Fruit fly (Drosophila melanogaster) whole organism, prepupa: ENCODE results near the gene CG11672.

Source experiments
- CG10631 ChIP-seq: fragments of 200-800 bp; sonication (Bioruptor generic); optimal IDR thresholded peaks from 2 replicates; lab custom pipeline; 2016; ENCODE audit warnings: missing biosample characterization, missing genetic modification characterization
- CG10669 ChIP-seq: fragments of 200-800 bp; sonication (Bioruptor generic); optimal IDR thresholded peaks from 3 replicates; lab custom pipeline; 2018; ENCODE audit warnings: missing biosample characterization, mild to moderate bottlenecking, missing genetic modification characterization, moderate library complexity
- CG11294 ChIP-seq: fragments of 200-800 bp; sonication (Bioruptor generic); IDR thresholded peaks from 2 replicates; pipeline ENCODE4 v1.3.6; 2022; ENCODE audit warnings: missing biosample characterization, missing genetic modification characterization
- CG11762 ChIP-seq: fragments of 200-800 bp; sonication (Bioruptor generic); optimal IDR thresholded peaks from 3 replicates; lab custom pipeline; 2016; ENCODE audit warnings: missing biosample characterization, missing genetic modification characterization; ENCODE audit not compliant: insufficient read depth
- CG15336 ChIP-seq: fragments of 200-800 bp; sonication (Bioruptor generic); IDR thresholded peaks from 2 replicates; pipeline ENCODE4 v1.3.6; 2022; ENCODE audit warnings: missing biosample characterization, missing genetic modification characterization
- CG16779 ChIP-seq: fragments of 200-800 bp; sonication (Bioruptor generic); optimal IDR thresholded peaks from 3 replicates; lab custom pipeline; 2017; ENCODE audit warnings: missing biosample characterization, mild to moderate bottlenecking, missing genetic modification characterization
- CG32006 ChIP-seq: fragments of 200-800 bp; sonication (Bioruptor generic); optimal IDR thresholded peaks from 3 replicates; lab custom pipeline; 2017; ENCODE audit warnings: missing biosample characterization, mild to moderate bottlenecking, missing genetic modification characterization
- CG34406 ChIP-seq: fragments of 200-800 bp; sonication (Bioruptor generic); optimal IDR thresholded peaks from 3 replicates; lab custom pipeline; 2016; ENCODE audit warnings: missing biosample characterization, missing genetic modification characterization
- CG3919 ChIP-seq: fragments of 200-800 bp; sonication (Bioruptor generic); optimal IDR thresholded peaks from 3 replicates; lab custom pipeline; 2016; ENCODE audit warnings: missing biosample characterization, missing genetic modification characterization
- CG4318 ChIP-seq: fragments of 200-800 bp; sonication (Bioruptor generic); optimal IDR thresholded peaks from 3 replicates; lab custom pipeline; 2017; ENCODE audit warnings: missing biosample characterization, mild to moderate bottlenecking, missing genetic modification characterization
- CG6854 ChIP-seq: fragments of 200-800 bp; sonication (Bioruptor generic); optimal IDR thresholded peaks from 2 replicates; lab custom pipeline; 2017; ENCODE audit warnings: missing biosample characterization, mild to moderate bottlenecking, missing genetic modification characterization
- Eip75B ChIP-seq: fragments of 200-800 bp; sonication (Bioruptor generic); optimal IDR thresholded peaks from 3 replicates; lab custom pipeline; 2016; ENCODE audit warnings: missing biosample characterization, missing genetic modification characterization
- Eip78C ChIP-seq: fragments of 200-800 bp; sonication (Bioruptor generic); peaks from one replicate; lab custom pipeline; 2016; ENCODE audit warnings: missing biosample characterization, missing genetic modification characterization
- Eip93F ChIP-seq: fragments of 200-800 bp; sonication (Bioruptor generic); optimal IDR thresholded peaks from 2 replicates; lab custom pipeline; 2016; ENCODE audit warnings: missing biosample characterization, mild to moderate bottlenecking, missing genetic modification characterization
- Ets21C ChIP-seq: fragments of 200-800 bp; sonication (Bioruptor generic); optimal IDR thresholded peaks from 3 replicates; lab custom pipeline; 2016; ENCODE audit warnings: missing biosample characterization, missing genetic modification characterization
- Ets96B ChIP-seq: fragments of 200-800 bp; optimal IDR thresholded peaks from 2 replicates; lab custom pipeline; 2019; ENCODE audit warnings: missing biosample characterization, mild to moderate bottlenecking, missing genetic modification characterization, moderate library complexity
- Gug ChIP-seq: fragments of 200-800 bp; sonication (Bioruptor generic); IDR thresholded peaks from 2 replicates; pipeline ENCODE4 v1.3.6; 2022; ENCODE audit warnings: missing biosample characterization, missing genetic modification characterization
- Hr39 ChIP-seq: fragments of 200-800 bp; sonication (Bioruptor generic); optimal IDR thresholded peaks from 2 replicates; lab custom pipeline; 2016; ENCODE audit warnings: missing biosample characterization, missing genetic modification characterization
- Lpt ChIP-seq: fragments of 200-800 bp; sonication (Bioruptor generic); optimal IDR thresholded peaks from 3 replicates; lab custom pipeline; 2016; ENCODE audit warnings: missing biosample characterization, missing genetic modification characterization
- Met ChIP-seq: fragments of 200-800 bp; sonication (Bioruptor generic); optimal IDR thresholded peaks from 3 replicates; lab custom pipeline; 2016; ENCODE audit warnings: missing biosample characterization, missing genetic modification characterization
- OdsH ChIP-seq: fragments of 200-800 bp; sonication (Bioruptor generic); optimal IDR thresholded peaks from 3 replicates; lab custom pipeline; 2016; ENCODE audit warnings: missing biosample characterization, missing genetic modification characterization
- Smox ChIP-seq: fragments of 200-800 bp; sonication (Bioruptor generic); optimal IDR thresholded peaks from 3 replicates; lab custom pipeline; 2016; ENCODE audit warnings: missing biosample characterization, missing genetic modification characterization
- Sox102F ChIP-seq: fragments of 200-800 bp; sonication (Bioruptor generic); optimal IDR thresholded peaks from 2 replicates; lab custom pipeline; 2016; ENCODE audit warnings: missing biosample characterization, mild to moderate bottlenecking, missing genetic modification characterization
- Sox15 ChIP-seq: fragments of 200-800 bp; sonication (Bioruptor generic); optimal IDR thresholded peaks from 3 replicates; lab custom pipeline; 2016; ENCODE audit warnings: missing biosample characterization, missing genetic modification characterization
- achi ChIP-seq: fragments of 200-800 bp; sonication (Bioruptor generic); optimal IDR thresholded peaks from 3 replicates; lab custom pipeline; 2016; ENCODE audit warnings: missing biosample characterization, missing genetic modification characterization
- acj6 ChIP-seq: fragments of 200-800 bp; sonication (Bioruptor generic); optimal IDR thresholded peaks from 3 replicates; lab custom pipeline; 2016; ENCODE audit warnings: missing biosample characterization, missing genetic modification characterization
- cyc ChIP-seq: fragments of 200-800 bp; sonication (Bioruptor generic); optimal IDR thresholded peaks from 3 replicates; lab custom pipeline; 2016; ENCODE audit warnings: missing biosample characterization, missing genetic modification characterization
- dac ChIP-seq: fragments of 200-800 bp; sonication (Bioruptor generic); optimal IDR thresholded peaks from 2 replicates; lab custom pipeline; 2017; ENCODE audit warnings: missing biosample characterization, mild to moderate bottlenecking, missing genetic modification characterization
- dsx ChIP-seq: fragments of 200-800 bp; optimal IDR thresholded peaks from 3 replicates; lab custom pipeline; 2019; ENCODE audit warnings: missing biosample characterization, mild to moderate bottlenecking, missing genetic modification characterization, moderate library complexity; ENCODE audit not compliant: poor library complexity, severe bottlenecking
- esn ChIP-seq: fragments of 200-800 bp; sonication (Bioruptor generic); optimal IDR thresholded peaks from 2 replicates; lab custom pipeline; 2016; ENCODE audit warnings: missing biosample characterization, mild to moderate bottlenecking, missing genetic modification characterization, moderate library complexity
- fd59A ChIP-seq: fragments of 200-800 bp; sonication (Bioruptor generic); optimal IDR thresholded peaks from 2 replicates; lab custom pipeline; 2017; ENCODE audit warnings: missing biosample characterization, mild to moderate bottlenecking, missing genetic modification characterization, missing genetic modification reagents
- lz ChIP-seq: fragments of 200-800 bp; sonication (Bioruptor generic); optimal IDR thresholded peaks from 3 replicates; lab custom pipeline; 2016; ENCODE audit warnings: missing biosample characterization, missing genetic modification characterization
- pdm3 ChIP-seq: fragments of 200-800 bp; sonication (Bioruptor generic); optimal IDR thresholded peaks from 3 replicates; lab custom pipeline; 2016; ENCODE audit warnings: missing biosample characterization, missing genetic modification characterization
- salr ChIP-seq, 2 experiments: fragments of 200-800 bp; sonication (Bioruptor generic); optimal IDR thresholded peaks; 3 replicates each; lab custom pipeline; 2016 to 2018; ENCODE audit warnings: missing biosample characterization in 2 of 2, missing genetic modification characterization in 2 of 2, mild to moderate bottlenecking in 1 of 2
- spab ChIP-seq: fragments of 200-800 bp; sonication (Bioruptor generic); optimal IDR thresholded peaks from 2 replicates; lab custom pipeline; 2017; ENCODE audit warnings: missing biosample characterization, mild to moderate bottlenecking, missing genetic modification characterization, missing genetic modification reagents
- ss ChIP-seq, 2 experiments: fragments of 200-800 bp; sonication (Bioruptor generic); optimal IDR thresholded peaks; 2 replicates in 1 of 2; 3 replicates in 1 of 2; lab custom pipeline; 2017 to 2018; ENCODE audit warnings: mild to moderate bottlenecking in 2 of 2, missing biosample characterization in 2 of 2, missing genetic modification characterization in 2 of 2, moderate library complexity in 1 of 2
- svp ChIP-seq: fragments of 200-800 bp; sonication (Bioruptor generic); peaks from one replicate; lab custom pipeline; 2016; ENCODE audit warnings: missing biosample characterization, missing genetic modification characterization
- vri ChIP-seq: fragments of 200-800 bp; sonication (Bioruptor generic); optimal IDR thresholded peaks from 3 replicates; lab custom pipeline; 2016; ENCODE audit warnings: missing biosample characterization, mild to moderate bottlenecking, missing genetic modification characterization

CG11672 gene

dm6 chr3R:8333768-8334470, 43.5 kb upstream of the CG11672 start, which contains the start of gene Poxm (continued):
- TF ChIP-seq fd59A (GFP tag; lab: Kevin White, UChicago) = peak; percentile 96
- TF ChIP-seq lz (GFP tag; lab: Kevin White, UChicago) = peak; percentile 95
- TF ChIP-seq CG10631 (GFP tag; lab: Kevin White, UChicago) = peak; percentile 97
- TF ChIP-seq Lpt (GFP tag; lab: Kevin White, UChicago) = peak; percentile 96
- peak; percentile 94 for TF ChIP-seq CG15336 (GFP tag; lab: Robert Waterston, UW)
- TF ChIP-seq CG11762 (GFP tag; lab: Kevin White, UChicago) = peak; percentile 94
- TF ChIP-seq CG3919 (GFP tag; lab: Kevin White, UChicago) = peak; percentile 98
- peak; percentile 85 for TF ChIP-seq CG6854
- peak; percentile 87 for TF ChIP-seq Sox102F (GFP tag; lab: Kevin White, UChicago)
- TF ChIP-seq ss (GFP tag; optimal IDR thresholded peaks at IDR 0.05; lab: Kevin White, UChicago) = peak; percentile 93 to 97
- TF ChIP-seq vri (GFP tag; lab: Kevin White, UChicago) = peak; percentile 64
- TF ChIP-seq CG10669 (GFP tag; lab: Kevin White, UChicago) = peak; percentile 95
- TF ChIP-seq Eip75B (GFP tag; lab: Kevin White, UChicago) = peak; percentile 90
- TF ChIP-seq Eip93F (GFP tag; lab: Kevin White, UChicago) = peak; percentile 24
- peak; percentile 93 for TF ChIP-seq cyc
- TF ChIP-seq CG32006 = peak; percentile 99
- TF ChIP-seq Met (GFP tag; lab: Kevin White, UChicago) = peak; percentile 91
- TF ChIP-seq Ets96B (tag; lab: Kevin White, UChicago) = peak; percentile 96
- peak; percentile 97 for TF ChIP-seq acj6 (GFP tag; lab: Kevin White, UChicago)
- peak; percentile 90 for TF ChIP-seq Smox (GFP tag; lab: Kevin White, UChicago)
- TF ChIP-seq pdm3 (GFP tag; lab: Kevin White, UChicago) = peak; percentile 96
- TF ChIP-seq CG4318 = peak; percentile 98
- TF ChIP-seq salr (GFP tag; optimal IDR thresholded peaks at IDR 0.05; lab: Kevin White, UChicago) = peak; percentile 72 to 98
- peak; percentile 95 for TF ChIP-seq dac (GFP tag; lab: Kevin White, UChicago)
- peak; percentile 94 for TF ChIP-seq esn (GFP tag; lab: Kevin White, UChicago)

dm6 chr3R:8329628-8330027, 39.2 kb upstream of the CG11672 start:
- TF ChIP-seq CG16779 = no peak
- TF ChIP-seq dsx (GFP tag; lab: Kevin White, UChicago) = peak; percentile 54
- TF ChIP-seq CG34406 = no peak
- TF ChIP-seq spab (GFP tag; lab: Kevin White, UChicago) = no peak
- no peak for TF ChIP-seq Gug (GFP tag; lab: Robert Waterston, UW)
- TF ChIP-seq OdsH = no peak
- no peak for TF ChIP-seq Eip78C
- TF ChIP-seq Ets21C (GFP tag; lab: Kevin White, UChicago) = no peak
- TF ChIP-seq Eip93F (GFP tag; lab: Kevin White, UChicago) = no peak
- TF ChIP-seq CG32006 = no peak
- no peak for TF ChIP-seq Sox15
- TF ChIP-seq esn (GFP tag; lab: Kevin White, UChicago) = no peak
- TF ChIP-seq svp (GFP tag; lab: Kevin White, UChicago) = peak; percentile 99
- TF ChIP-seq achi = no peak
- TF ChIP-seq CG11294 (GFP tag; lab: Robert Waterston, UW) = no peak
- no peak for TF ChIP-seq Hr39
- no peak for TF ChIP-seq CG11762 (GFP tag; lab: Kevin White, UChicago)
